Fruit fly (Drosophila melanogaster) whole organism, embryonic: Measurements from ENCODE around the gene CG31468.

Source experiments
- Atf-2 ChIP-seq: fragments of 200-800 bp; sonication (Bioruptor generic); optimal IDR thresholded peaks from 2 replicates; lab custom pipeline; 2016; ENCODE audit warnings: missing biosample characterization, missing genetic modification characterization
- BEAF-32 ChIP-seq: fragments of 200-800 bp; sonication (Bioruptor generic); optimal IDR thresholded peaks from 3 replicates; lab custom pipeline; 2017; ENCODE audit warnings: missing biosample characterization, missing genetic modification characterization, mild to moderate bottlenecking, moderate library complexity, missing genetic modification reagents
- CG10462 ChIP-seq: fragments of 200-800 bp; sonication (Bioruptor generic); optimal IDR thresholded peaks from 2 replicates; lab custom pipeline; 2016; ENCODE audit warnings: missing biosample characterization, missing genetic modification characterization
- CG11723 ChIP-seq: fragments of 200-800 bp; sonication (Bioruptor generic); optimal IDR thresholded peaks from 2 replicates; lab custom pipeline; 2017; ENCODE audit warnings: missing biosample characterization, mild to moderate bottlenecking, missing genetic modification characterization
- CG12769 ChIP-seq: fragments of 200-800 bp; sonication (Bioruptor generic); optimal IDR thresholded peaks from 2 replicates; lab custom pipeline; 2019; ENCODE audit warnings: missing biosample characterization, mild to moderate bottlenecking, missing genetic modification characterization, moderate library complexity
- CG14441 ChIP-seq: fragments of 200-800 bp; sonication (Bioruptor generic); IDR thresholded peaks from 2 replicates; pipeline ENCODE4 v1.3.6; 2022; ENCODE audit warnings: missing biosample characterization, missing genetic modification characterization
- CG14667 ChIP-seq: fragments of 200-800 bp; sonication (Bioruptor generic); IDR thresholded peaks from 2 replicates; pipeline ENCODE4 v1.3.6; 2022; ENCODE audit warnings: missing biosample characterization, missing genetic modification characterization
- CG15073 ChIP-seq: fragments of 200-800 bp; sonication (Bioruptor generic); optimal IDR thresholded peaks from 2 replicates; lab custom pipeline; 2016; ENCODE audit warnings: missing biosample characterization, missing genetic modification characterization
- CG1529 ChIP-seq: fragments of 200-800 bp; sonication (Bioruptor generic); optimal IDR thresholded peaks from 3 replicates; lab custom pipeline; 2018; ENCODE audit warnings: missing biosample characterization, missing genetic modification characterization
- CG15514 ChIP-seq: fragments of 200-800 bp; sonication (Bioruptor generic); optimal IDR thresholded peaks from 3 replicates; lab custom pipeline; 2017; ENCODE audit warnings: missing biosample characterization, missing genetic modification characterization, mild to moderate bottlenecking, moderate library complexity, missing genetic modification reagents
- CG16863 ChIP-seq: fragments of 200-800 bp; sonication (Bioruptor generic); optimal IDR thresholded peaks from 3 replicates; lab custom pipeline; 2016; ENCODE audit warnings: missing biosample characterization, missing genetic modification characterization
- CG17328 ChIP-seq: fragments of 200-800 bp; sonication (Bioruptor generic); IDR thresholded peaks from 2 replicates; pipeline ENCODE4 v1.3.6; 2022; ENCODE audit warnings: missing biosample characterization, missing genetic modification characterization
- CG17912 ChIP-seq: fragments of 200-800 bp; sonication (Bioruptor generic); optimal IDR thresholded peaks from 2 replicates; lab custom pipeline; 2018; ENCODE audit warnings: missing biosample characterization, mild to moderate bottlenecking, missing genetic modification characterization
- CG18764 ChIP-seq: fragments of 200-800 bp; sonication (Bioruptor generic); optimal IDR thresholded peaks from 3 replicates; lab custom pipeline; 2016; ENCODE audit warnings: missing biosample characterization, missing genetic modification characterization
- CG2116 ChIP-seq: fragments of 200-800 bp; sonication (Bioruptor generic); optimal IDR thresholded peaks from 3 replicates; lab custom pipeline; 2018; ENCODE audit warnings: missing biosample characterization, mild to moderate bottlenecking, missing genetic modification characterization
- CG33557 ChIP-seq: fragments of 200-800 bp; sonication (Bioruptor generic); optimal IDR thresholded peaks from 2 replicates; lab custom pipeline; 2019; ENCODE audit warnings: missing biosample characterization, mild to moderate bottlenecking, missing genetic modification characterization, moderate library complexity
- CG34422 ChIP-seq: fragments of 200-800 bp; sonication (Bioruptor generic); IDR thresholded peaks from 3 replicates; pipeline ENCODE4 v1.3.6; 2022; ENCODE audit warnings: missing biosample characterization, missing genetic modification characterization
- CG3995 ChIP-seq: fragments of 200-800 bp; sonication (Bioruptor generic); optimal IDR thresholded peaks from 3 replicates; lab custom pipeline; 2016; ENCODE audit warnings: missing biosample characterization, missing genetic modification characterization
- CG4360 ChIP-seq: fragments of 200-800 bp; sonication (Bioruptor generic); IDR thresholded peaks from 2 replicates; pipeline ENCODE4 v1.3.6; 2022; ENCODE audit warnings: missing biosample characterization, missing genetic modification characterization
- CG4404 ChIP-seq: fragments of 200-800 bp; sonication (Bioruptor generic); IDR thresholded peaks from 2 replicates; pipeline ENCODE4 v1.3.6; 2022; ENCODE audit warnings: missing biosample characterization, missing genetic modification characterization
- CG6654 ChIP-seq: fragments of 200-800 bp; sonication (Bioruptor generic); optimal IDR thresholded peaks from 2 replicates; lab custom pipeline; 2017; ENCODE audit warnings: missing biosample characterization, mild to moderate bottlenecking, missing genetic modification characterization
- CG6765 ChIP-seq: fragments of 200-800 bp; sonication (Bioruptor generic); optimal IDR thresholded peaks from 3 replicates; lab custom pipeline; 2017; ENCODE audit warnings: missing biosample characterization, mild to moderate bottlenecking, missing genetic modification characterization
- Dbx ChIP-seq: fragments of 200-800 bp; sonication (Bioruptor generic); IDR thresholded peaks from 3 replicates; pipeline ENCODE4 v1.3.6; 2022; ENCODE audit warnings: missing biosample characterization, missing genetic modification characterization
- Dll ChIP-seq: fragments of 200-800 bp; sonication (Bioruptor generic); IDR thresholded peaks from 4 replicates; pipeline ENCODE4 v1.3.6; 2022; ENCODE audit warnings: missing biosample characterization, missing genetic modification characterization; ENCODE audit not compliant: partially characterized antibody
- E2f2 ChIP-seq: fragments of 200-800 bp; sonication (Bioruptor generic); IDR thresholded peaks from 2 replicates; pipeline ENCODE4 v1.3.6; 2022; ENCODE audit warnings: missing biosample characterization, missing genetic modification characterization
- HLH3B ChIP-seq: fragments of 200-800 bp; sonication (Bioruptor generic); IDR thresholded peaks from 2 replicates; pipeline ENCODE4 v1.3.6; 2022; ENCODE audit warnings: missing biosample characterization, missing genetic modification characterization
- Hmx ChIP-seq: fragments of 200-800 bp; sonication (Bioruptor generic); optimal IDR thresholded peaks from 2 replicates; lab custom pipeline; 2016; ENCODE audit warnings: missing biosample characterization, missing genetic modification characterization
- Kr ChIP-seq: fragments of 200-800 bp; sonication (Bioruptor generic); optimal IDR thresholded peaks from 2 replicates; lab custom pipeline; 2017; ENCODE audit warnings: missing biosample characterization, mild to moderate bottlenecking, missing genetic modification characterization
- Nf-YA ChIP-seq: fragments of 200-800 bp; sonication (Bioruptor generic); IDR thresholded peaks from 2 replicates; pipeline ENCODE4 v1.3.6; 2022; ENCODE audit warnings: missing biosample characterization, missing genetic modification characterization
- Nf-YC ChIP-seq: fragments of 200-800 bp; optimal IDR thresholded peaks from 3 replicates; lab custom pipeline; 2019; ENCODE audit warnings: missing biosample characterization, mild to moderate bottlenecking, missing genetic modification characterization, moderate library complexity
- ab ChIP-seq: fragments of 200-800 bp; sonication (Bioruptor generic); optimal IDR thresholded peaks from 2 replicates; lab custom pipeline; 2016; ENCODE audit warnings: missing biosample characterization, missing genetic modification characterization
- abd-A ChIP-seq: fragments of 200-800 bp; sonication (Bioruptor generic); optimal IDR thresholded peaks from 3 replicates; lab custom pipeline; 2019; ENCODE audit warnings: missing biosample characterization, mild to moderate bottlenecking, missing genetic modification characterization, moderate library complexity
- ac ChIP-seq: fragments of 200-800 bp; sonication (Bioruptor generic); optimal IDR thresholded peaks from 3 replicates; lab custom pipeline; 2017; ENCODE audit warnings: missing biosample characterization, mild to moderate bottlenecking, missing genetic modification characterization
- ap ChIP-seq: fragments of 200-800 bp; sonication (Bioruptor generic); IDR thresholded peaks from 2 replicates; pipeline ENCODE4 v1.3.6; 2022; ENCODE audit warnings: missing biosample characterization, missing genetic modification characterization
- ara ChIP-seq: fragments of 200-800 bp; sonication (Bioruptor generic); IDR thresholded peaks from 2 replicates; pipeline ENCODE4 v1.3.6; 2022; ENCODE audit warnings: missing biosample characterization, missing genetic modification characterization
- az2 ChIP-seq: fragments of 200-800 bp; sonication (Bioruptor generic); optimal IDR thresholded peaks from 3 replicates; lab custom pipeline; 2016; ENCODE audit warnings: missing biosample characterization, missing genetic modification characterization
- bsh ChIP-seq, 2 experiments: fragments of 200-800 bp; sonication (Bioruptor generic); optimal IDR thresholded peaks; 2 replicates each; lab custom pipeline; 2017 to 2018; ENCODE audit warnings: mild to moderate bottlenecking in 2 of 2, missing biosample characterization in 2 of 2, missing genetic modification characterization in 2 of 2, moderate library complexity in 1 of 2
- caup ChIP-seq: fragments of 200-800 bp; sonication (Bioruptor generic); optimal IDR thresholded peaks from 3 replicates; lab custom pipeline; 2017; ENCODE audit warnings: missing biosample characterization, mild to moderate bottlenecking, missing genetic modification characterization, moderate library complexity; ENCODE audit not compliant: severe bottlenecking
- crp ChIP-seq, 2 experiments: fragments of 200-800 bp; sonication (Bioruptor generic); optimal IDR thresholded peaks; 2 replicates in 1 of 2; 3 replicates in 1 of 2; lab custom pipeline; 2017; ENCODE audit warnings: missing biosample characterization in 2 of 2, missing genetic modification characterization in 2 of 2, mild to moderate bottlenecking in 1 of 2, moderate library complexity in 1 of 2
- dpn ChIP-seq, 2 experiments: fragments of 200-800 bp; sonication (Bioruptor generic); optimal IDR thresholded peaks; 3 replicates each; lab custom pipeline; 2016; ENCODE audit warnings: missing biosample characterization in 2 of 2, missing genetic modification characterization in 2 of 2
- gsb ChIP-seq: fragments of 200-800 bp; sonication (Bioruptor generic); IDR thresholded peaks from 2 replicates; pipeline ENCODE4 v1.3.6; 2022; ENCODE audit warnings: missing biosample characterization, missing genetic modification characterization
- her ChIP-seq: fragments of 200-800 bp; sonication (Bioruptor generic); optimal IDR thresholded peaks from 2 replicates; lab custom pipeline; 2016; ENCODE audit warnings: missing biosample characterization, missing genetic modification characterization
- lilli ChIP-seq: fragments of 200-800 bp; sonication (Bioruptor generic); optimal IDR thresholded peaks from 3 replicates; lab custom pipeline; 2016; ENCODE audit warnings: missing biosample characterization, missing genetic modification characterization
- lmd ChIP-seq: fragments of 200-800 bp; sonication (Bioruptor generic); IDR thresholded peaks from 2 replicates; pipeline ENCODE4 v1.3.6; 2022; ENCODE audit warnings: missing biosample characterization, missing genetic modification characterization
- pho ChIP-seq: fragments of 200-800 bp; sonication (Bioruptor generic); optimal IDR thresholded peaks from 2 replicates; lab custom pipeline; 2016; ENCODE audit warnings: missing biosample characterization, missing genetic modification characterization
- rib ChIP-seq: fragments of 200-800 bp; sonication (Bioruptor generic); IDR thresholded peaks from 2 replicates; pipeline ENCODE4 v1.3.6; 2022; ENCODE audit warnings: missing biosample characterization, missing genetic modification characterization
- run ChIP-seq: fragments of 200-800 bp; sonication (Bioruptor generic); optimal IDR thresholded peaks from 3 replicates; lab custom pipeline; 2018; ENCODE audit warnings: missing biosample characterization, mild to moderate bottlenecking, missing genetic modification characterization
- schlank ChIP-seq: fragments of 200-800 bp; sonication (Bioruptor generic); optimal IDR thresholded peaks from 2 replicates; lab custom pipeline; 2018; ENCODE audit warnings: missing biosample characterization, mild to moderate bottlenecking, missing genetic modification characterization
- tio ChIP-seq: fragments of 200-800 bp; sonication (Bioruptor generic); optimal IDR thresholded peaks from 2 replicates; lab custom pipeline; 2017; ENCODE audit warnings: missing biosample characterization, missing genetic modification characterization, inconsistent platforms
- yki ChIP-seq: fragments of >200 bp; optimal IDR thresholded peaks from 3 replicates; lab custom pipeline; 2018

The CG31468 gene

dm6 chr3R:23669401-23670216 lies 30.5 kb downstream of the CG31468 start, which contains the start of gene CG31145 (continued):
- TF ChIP-seq ac (GFP tag; lab: Kevin White, UChicago): peak; percentile 96
- TF ChIP-seq bsh (GFP tag; optimal IDR thresholded peaks at IDR 0.05; lab: Kevin White, UChicago): peak; percentile 99
- TF ChIP-seq ara: peak; percentile 98
- peak; percentile 99 for TF ChIP-seq Dbx (GFP tag; lab: Robert Waterston, UW)
- TF ChIP-seq CG16863 (GFP tag; lab: Kevin White, UChicago): peak; percentile 99
- peak; percentile 100 for TF ChIP-seq az2
- TF ChIP-seq CG14667 (GFP tag; lab: Robert Waterston, UW): peak; percentile 98
- TF ChIP-seq Nf-YA: peak; percentile 98
- TF ChIP-seq CG1529 (GFP tag; lab: Kevin White, UChicago): peak; percentile 99
- TF ChIP-seq schlank: peak; percentile 98
- peak; percentile 88 for TF ChIP-seq CG17912
- TF ChIP-seq CG12769 (tag; lab: Kevin White, UChicago): peak; percentile 99
- peak; percentile 99 for TF ChIP-seq caup
- TF ChIP-seq CG17328: peak; percentile 98
- TF ChIP-seq CG33557: peak; percentile 87
- TF ChIP-seq pho: peak; percentile 100
- TF ChIP-seq CG6654 (GFP tag; lab: Kevin White, UChicago): peak; percentile 96
- TF ChIP-seq CG4404 (GFP tag; lab: Robert Waterston, UW): peak; percentile 98
- TF ChIP-seq CG34422 (GFP tag; lab: Robert Waterston, UW): peak; percentile 99
- peak; percentile 100 for TF ChIP-seq dpn (GFP tag; optimal IDR thresholded peaks at IDR 0.05; lab: Kevin White, UChicago)
- TF ChIP-seq Atf-2: peak; percentile 100
- TF ChIP-seq yki (lab: Kevin White, UChicago): no peak
- TF ChIP-seq CG6765 (GFP tag; lab: Kevin White, UChicago): peak; percentile 99
- TF ChIP-seq crp (GFP tag; optimal IDR thresholded peaks at IDR 0.05; lab: Kevin White, UChicago): peak; percentile 39 to 83
- peak; percentile 92 for TF ChIP-seq E2f2 (GFP tag; lab: Robert Waterston, UW)
- peak; percentile 14 for TF ChIP-seq Kr
- peak; percentile 99 for TF ChIP-seq CG10462 (GFP tag; lab: Kevin White, UChicago)
- peak; percentile 98 for TF ChIP-seq her (GFP tag; lab: Kevin White, UChicago)
- TF ChIP-seq Hmx (GFP tag; lab: Kevin White, UChicago): peak; percentile 98
- TF ChIP-seq BEAF-32 (GFP tag; lab: Kevin White, UChicago): peak; percentile 41
- peak; percentile 99 for TF ChIP-seq CG14441 (GFP tag; lab: Robert Waterston, UW)
- peak; percentile 93 for TF ChIP-seq CG2116 (GFP tag; lab: Kevin White, UChicago)
- TF ChIP-seq CG4360 (GFP tag; lab: Robert Waterston, UW): peak; percentile 88
- peak; percentile 99 for TF ChIP-seq CG18764 (GFP tag; lab: Kevin White, UChicago)
- TF ChIP-seq CG15073: peak; percentile 90
- TF ChIP-seq CG15514 (GFP tag; lab: Kevin White, UChicago): peak; percentile 96
- TF ChIP-seq Dll (GFP tag; lab: Robert Waterston, UW): no peak
- TF ChIP-seq rib (GFP tag; lab: Robert Waterston, UW): peak; percentile 97
- TF ChIP-seq ab (GFP tag; lab: Kevin White, UChicago): peak; percentile 99
- peak; percentile 99 for TF ChIP-seq run
- TF ChIP-seq CG11723 (GFP tag; lab: Kevin White, UChicago): peak; percentile 100
- TF ChIP-seq lilli (GFP tag; lab: Kevin White, UChicago): peak; percentile 100
- TF ChIP-seq gsb: peak; percentile 99
- TF ChIP-seq HLH3B: peak; percentile 99
- peak; percentile 95 for TF ChIP-seq abd-A (tag; lab: Kevin White, UChicago)
- TF ChIP-seq tio (GFP tag; lab: Kevin White, UChicago): peak; percentile 100
- peak; percentile 98 for TF ChIP-seq ap (GFP tag; lab: Robert Waterston, UW)
- peak; percentile 89 for TF ChIP-seq CG3995 (GFP tag; lab: Kevin White, UChicago)
- TF ChIP-seq Nf-YC: peak; percentile 93
- peak; percentile 100 for TF ChIP-seq lmd (GFP tag; lab: Robert Waterston, UW)
